Fruit fly (Drosophila melanogaster): Measurements from ENCODE around the gene CG11983.
A peak's percentile ranks its signal among the peaks of the same experiment; 100 is the strongest.

The CG11983 gene

DNA sequence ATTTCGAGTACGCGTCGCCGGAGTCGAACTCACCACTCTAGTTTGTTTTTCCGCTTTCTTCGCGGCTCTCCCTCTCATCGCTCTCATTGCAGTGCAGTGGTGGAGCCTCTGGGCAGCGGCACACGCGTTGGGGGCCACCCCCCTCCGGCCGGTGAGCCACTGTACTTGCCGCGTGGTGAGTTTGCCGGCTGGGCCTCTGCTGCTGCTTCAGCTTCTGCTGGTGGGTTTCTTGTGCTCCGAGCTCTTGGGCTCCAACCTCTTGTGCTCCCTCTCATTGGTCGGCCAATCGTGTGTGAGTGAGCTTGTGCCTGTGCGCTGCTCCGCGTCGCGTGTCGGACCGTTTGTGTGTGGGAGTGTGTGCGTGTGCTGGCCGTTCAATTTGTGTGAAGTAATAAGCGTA lies 44.9 kb downstream of the CG11983 start (continued):
- TF ChIP-seq ab (GFP tag; optimal IDR thresholded peaks at IDR 0.05) (peak; percentile 75), CG2120 (GFP tag; optimal IDR thresholded peaks at IDR 0.05) (peak; percentile 84), CG9215 (GFP tag; IDR thresholded peaks at IDR 0.05) (no peak), ems (GFP tag; optimal IDR thresholded peaks at IDR 0.05) (peak; percentile 62), hth (optimal IDR thresholded peaks at IDR 0.05) (no peak), CG15073 (GFP tag; optimal IDR thresholded peaks at IDR 0.05) (no peak), Rx (GFP tag; IDR thresholded peaks at IDR 0.05) (no peak), CG9876 (GFP tag; optimal IDR thresholded peaks at IDR 0.05) (no peak), CG18619 (GFP tag; optimal IDR thresholded peaks at IDR 0.05) (peak; percentile 12), fu2 (GFP tag; optimal IDR thresholded peaks at IDR 0.05) (peak; percentile 36), ewg (GFP tag; optimal IDR thresholded peaks at IDR 0.05) (no peak), CG12104 (GFP tag; optimal IDR thresholded peaks at IDR 0.05) (no peak), gsb-n (tag; optimal IDR thresholded peaks at IDR 0.05) (no peak), CG14965 (GFP tag; optimal IDR thresholded peaks at IDR 0.05; ENCODE audit: borderline replicate concordance) (no peak), CG3847 (GFP tag; IDR thresholded peaks at IDR 0.05) (no peak), CG3163 (GFP tag; optimal IDR thresholded peaks at IDR 0.05) (peak; percentile 79), CG17186 (GFP tag; optimal IDR thresholded peaks at IDR 0.05) (no peak), ham (GFP tag; IDR thresholded peaks at IDR 0.05) (no peak), Mes4 (GFP tag; optimal IDR thresholded peaks at IDR 0.05) (peak; percentile 66), Atf6 (GFP tag; IDR thresholded peaks at IDR 0.05) (no peak), HmgD (GFP tag; optimal IDR thresholded peaks at IDR 0.05) (peak; percentile 80), nmo (GFP tag; optimal IDR thresholded peaks at IDR 0.05) (no peak), CG13296 (GFP tag; optimal IDR thresholded peaks at IDR 0.05) (peak; percentile 25), bsh (GFP tag; optimal IDR thresholded peaks at IDR 0.05) (peak; percentile 51 to 66), Taf1 (GFP tag; IDR thresholded peaks at IDR 0.05) (no peak), CG12744 (GFP tag; optimal IDR thresholded peaks at IDR 0.05) (peak; percentile 29), Elba2 (GFP tag; optimal IDR thresholded peaks at IDR 0.05) (no peak), emc (GFP tag; optimal IDR thresholded peaks at IDR 0.05) (no peak), NFAT (GFP tag; IDR thresholded peaks at IDR 0.05) (no peak), Six4 (GFP tag; optimal IDR thresholded peaks at IDR 0.05) (peak; percentile 7), H2.0 (GFP tag; IDR thresholded peaks at IDR 0.05) (no peak), stwl (tag; optimal IDR thresholded peaks at IDR 0.05) (no peak), tup (GFP tag; optimal IDR thresholded peaks at IDR 0.05) (no peak), gsb (GFP tag; IDR thresholded peaks at IDR 0.05) (no peak), sqz (GFP tag; optimal IDR thresholded peaks at IDR 0.05) (no peak), phol (tag; optimal IDR thresholded peaks at IDR 0.05) (no peak), sim (GFP tag; IDR thresholded peaks at IDR 0.05) (no peak), CG7745 (tag; optimal IDR thresholded peaks at IDR 0.05) (peak; percentile 51), CG7928 (GFP tag; optimal IDR thresholded peaks at IDR 0.05) (no peak), Bdp1 (GFP tag; optimal IDR thresholded peaks at IDR 0.05) (peak; percentile 3), exex (tag; optimal IDR thresholded peaks at IDR 0.05) (no peak), Hr39 (optimal IDR thresholded peaks at IDR 0.05) (no peak), CG42726 (GFP tag; IDR thresholded peaks at IDR 0.05; ENCODE audit: partially characterized antibody) (no peak), BEAF-32 (GFP tag; optimal IDR thresholded peaks at IDR 0.05) (no peak), CG32532 (GFP tag; IDR thresholded peaks at IDR 0.05) (no peak), wor (GFP tag; IDR thresholded peaks at IDR 0.05) (no peak), sens (GFP tag) (peak; percentile 88), wek (GFP tag; optimal IDR thresholded peaks at IDR 0.05) (peak; percentile 51), ara (GFP tag; IDR thresholded peaks at IDR 0.05) (no peak), CG2199 (GFP tag; IDR thresholded peaks at IDR 0.05) (no peak), CG16779 (GFP tag; IDR thresholded peaks at IDR 0.05) (no peak), ssp (GFP tag; IDR thresholded peaks at IDR 0.05) (no peak), Pdp1 (GFP tag; optimal IDR thresholded peaks at IDR 0.05) (peak; percentile 46 to 67)

Measured in whole organism, embryonic.